Worm (Caenorhabditis elegans) whole organism, mixed stage, embryonic: ENCODE results near the gene srw-69.

Experiments
- M03D4.4 ChIP-seq: sonication (generic microtip); optimal IDR thresholded peaks from 2 replicates; lab custom pipeline; 2017; ENCODE audit warnings: mild to moderate bottlenecking, missing genetic modification characterization, missing compliant biosample characterization
- bed-3 ChIP-seq: fragments of 200-800 bp; sonication (Bioruptor generic); optimal IDR thresholded peaks from 3 replicates; lab custom pipeline; 2018; ENCODE audit warnings: mild to moderate bottlenecking, missing genetic modification characterization, moderate library complexity, missing compliant biosample characterization
- elt-3 ChIP-seq: fragments of 150-350 bp; optimal IDR thresholded peaks from 2 replicates; lab custom pipeline; 2014; ENCODE audit warnings: missing biosample characterization, missing genetic modification characterization
- lin-13 ChIP-seq: fragments of 150-350 bp; optimal IDR thresholded peaks from 2 replicates; lab custom pipeline; 2014; ENCODE audit warnings: missing biosample characterization, missing genetic modification characterization
- pha-4 ChIP-seq: fragments of 150-350 bp; optimal IDR thresholded peaks from 2 replicates; lab custom pipeline; 2018; ENCODE audit warnings: missing biosample characterization, missing genetic modification reagents, missing genetic modification characterization
- snpc-4 ChIP-seq: fragments of 150-350 bp; optimal IDR thresholded peaks from 2 replicates; lab custom pipeline; 2014; ENCODE audit warnings: missing biosample characterization, missing genetic modification characterization
- unc-39 ChIP-seq: fragments of 150-350 bp; optimal IDR thresholded peaks from 2 replicates; lab custom pipeline; 2014; ENCODE audit warnings: missing biosample characterization, missing genetic modification characterization
- ztf-11 ChIP-seq: fragments of 150-350 bp; optimal IDR thresholded peaks from 2 replicates; lab custom pipeline; 2014; ENCODE audit warnings: missing biosample characterization, missing genetic modification characterization

DNA sequence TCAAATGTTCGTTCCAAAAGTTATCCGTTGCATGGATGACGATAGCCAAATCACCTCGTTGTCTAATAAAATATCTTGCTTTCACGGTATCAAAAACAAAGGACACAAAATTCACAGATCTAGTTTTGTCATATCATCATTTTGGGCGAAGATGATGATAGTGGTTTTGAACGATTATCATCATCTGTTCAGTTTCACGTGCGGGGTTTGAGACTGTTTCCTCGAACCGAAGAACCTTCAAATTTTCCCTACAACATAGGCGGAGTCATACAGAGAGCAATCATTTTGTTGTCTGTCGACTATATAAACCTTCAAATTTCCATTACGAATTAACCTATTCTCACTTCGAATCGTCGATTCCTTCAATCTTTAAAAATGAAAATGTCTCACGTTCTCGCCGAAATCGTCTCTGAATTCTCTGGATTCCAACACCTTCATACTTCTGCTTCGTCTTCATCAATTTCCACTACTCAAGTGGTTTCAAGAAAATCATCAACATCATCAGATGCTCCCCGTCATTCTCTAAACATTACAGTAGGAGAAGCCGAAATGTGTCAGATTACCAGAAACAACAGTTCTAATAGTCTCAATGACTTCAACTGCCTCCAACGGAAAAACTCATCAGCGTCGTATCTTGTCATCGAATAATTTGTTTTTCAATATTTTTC lies 15.5 kb downstream of the srw-69 start, which contains the start of gene F18E3.11:
- TF ChIP-seq bed-3 = no peak
- TF ChIP-seq pha-4 (tag; lab: Kevin White, UChicago) = no peak
- TF ChIP-seq unc-39 (tag; lab: Kevin White, UChicago) = no peak
- TF ChIP-seq snpc-4 = no peak
- no peak for TF ChIP-seq lin-13 (tag; lab: Kevin White, UChicago)
- TF ChIP-seq ztf-11 (tag; lab: Kevin White, UChicago) = no peak
- no peak for TF ChIP-seq elt-3 (tag; lab: Kevin White, UChicago)
- no peak for TF ChIP-seq M03D4.4 (tag; lab: Kevin White, UChicago)
